Worm (Caenorhabditis elegans): Measurements from ENCODE around the gene tag-124.

Gene tag-124

ce11 chrII:9604685-9605084 is 13.6 kb downstream of the tag-124 start:
- TF ChIP-seq pqm-1 (tag; optimal IDR thresholded peaks at IDR 0.05): peak; percentile 53
- no peak for TF ChIP-seq elt-3 (tag; optimal IDR thresholded peaks at IDR 0.05)
- TF ChIP-seq elt-2 (tag; optimal IDR thresholded peaks at IDR 0.05): peak; percentile 24
- TF ChIP-seq skn-1 (tag; optimal IDR thresholded peaks at IDR 0.05): peak; percentile 18
- peak; percentile 3 for TF ChIP-seq pha-4 (tag; optimal IDR thresholded peaks at IDR 0.05)
- TF ChIP-seq nhr-23 (tag; optimal IDR thresholded peaks at IDR 0.05): no peak

DNA sequence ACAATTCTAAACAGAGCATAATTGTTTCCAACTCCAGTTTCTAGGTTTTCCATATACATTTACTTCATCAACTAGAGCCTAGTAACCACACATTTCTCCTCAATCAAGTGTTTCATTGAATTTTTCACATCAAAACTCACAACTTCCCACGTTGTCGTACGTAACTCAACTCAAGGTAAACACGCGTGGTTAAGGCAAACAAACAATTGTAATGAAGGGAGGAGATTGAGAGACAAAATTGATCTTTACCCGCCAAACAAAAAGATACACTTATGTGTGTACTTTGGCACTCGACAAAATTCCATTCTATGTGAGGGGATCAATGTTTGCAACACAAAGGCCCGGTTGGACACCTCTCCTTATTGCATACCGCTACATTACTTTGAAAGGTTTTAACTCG is 14.2 kb downstream of the tag-124 start, which contains the start of gene nhr-19:
Gene nhr-19, minus strand, starts transcription at position 191 of the 400 bp plus-strand sequence.
- no peak for TF ChIP-seq ceh-28 (tag; optimal IDR thresholded peaks at IDR 0.05)
- TF ChIP-seq pha-4 (tag; optimal IDR thresholded peaks at IDR 0.05): peak; percentile 85
- TF ChIP-seq mdl-1 (tag; optimal IDR thresholded peaks at IDR 0.05): peak; percentile 17

DNA sequence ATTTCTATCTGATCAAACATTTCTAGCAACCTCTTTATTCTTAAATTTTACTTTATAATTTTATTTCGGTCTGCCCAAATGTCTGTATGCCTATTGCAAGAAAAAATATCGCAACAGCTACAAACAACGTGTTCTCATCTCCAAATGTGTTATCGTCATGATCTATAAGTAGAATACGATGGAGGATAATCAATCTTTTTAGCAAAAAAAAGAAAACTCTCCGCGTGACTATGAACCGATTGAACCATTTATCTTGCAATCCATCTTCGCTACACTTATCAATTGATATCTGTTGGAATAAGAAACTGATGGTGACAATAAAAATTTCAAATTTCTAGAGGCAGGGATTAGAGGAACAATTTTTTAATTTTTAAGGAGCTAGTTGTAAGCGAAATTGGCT is 14.9 kb downstream of the tag-124 start:
- TF ChIP-seq nhr-23 (tag; optimal IDR thresholded peaks at IDR 0.05) (peak; percentile 30), pha-4 (tag; optimal IDR thresholded peaks at IDR 0.05) (no peak), elt-1 (tag; optimal IDR thresholded peaks at IDR 0.05) (peak; percentile 93)

DNA sequence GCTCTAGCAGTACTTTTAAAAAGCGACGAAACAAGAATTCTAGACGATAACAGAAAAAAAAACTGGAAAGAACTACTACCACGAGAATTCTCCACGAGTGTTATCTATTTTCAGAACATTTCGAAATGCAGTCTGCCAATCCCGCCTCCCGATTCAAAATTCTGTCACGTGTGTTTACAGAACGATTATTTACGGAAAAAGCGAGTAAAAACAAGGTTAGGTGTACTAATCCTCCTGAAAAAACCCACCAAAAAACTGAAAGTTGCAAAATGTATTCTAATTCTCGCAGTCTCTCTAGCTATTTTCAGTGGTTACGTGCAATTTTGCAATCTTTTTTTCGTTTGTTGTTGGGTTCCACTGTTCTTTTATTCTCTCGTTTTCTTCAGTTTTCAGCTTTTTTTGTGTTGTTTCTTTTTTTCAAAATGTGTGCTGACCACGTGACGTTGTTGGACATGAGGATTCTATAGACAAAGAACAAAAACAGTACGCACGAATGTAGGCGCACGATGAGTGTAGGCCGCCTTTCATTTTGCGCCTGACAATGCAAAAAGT is 15.5 kb downstream of the tag-124 start:
- TF ChIP-seq ama-1 (optimal IDR thresholded peaks at IDR 0.05) (peak; percentile 17), zag-1 (tag; optimal IDR thresholded peaks at IDR 0.05) (no peak), lin-15B (tag; optimal IDR thresholded peaks at IDR 0.05) (no peak), pha-4 (tag; optimal IDR thresholded peaks at IDR 0.05) (peak; percentile 13), egl-27 (tag; optimal IDR thresholded peaks at IDR 0.05) (no peak), ceh-16 (tag; optimal IDR thresholded peaks at IDR 0.05) (no peak), nhr-237 (tag; optimal IDR thresholded peaks at IDR 0.05) (no peak), nhr-11 (tag; optimal IDR thresholded peaks at IDR 0.05) (no peak), elt-2 (tag; optimal IDR thresholded peaks at IDR 0.05) (peak; percentile 20), aly-2 (tag; optimal IDR thresholded peaks at IDR 0.05) (no peak), ZK546.5 (tag; optimal IDR thresholded peaks at IDR 0.05) (no peak)

DNA sequence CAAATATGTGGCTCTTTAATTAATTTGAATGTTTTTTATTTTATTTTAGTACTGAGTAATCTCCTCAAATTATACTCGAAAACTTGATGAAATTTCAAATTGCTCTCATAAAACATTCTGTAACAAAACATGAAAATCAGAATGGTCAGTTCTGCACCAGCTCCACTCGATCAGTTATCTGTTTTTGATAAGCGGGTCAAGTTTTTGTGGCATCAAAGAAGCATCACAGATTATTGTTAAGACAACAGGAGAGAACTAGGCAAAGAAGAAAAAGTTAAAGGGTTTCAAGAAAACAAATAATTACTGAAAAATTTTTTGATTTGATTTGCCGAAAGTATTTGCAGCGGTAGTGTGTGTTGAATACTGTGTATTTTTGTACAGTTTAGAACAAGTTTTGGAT is 16.0 kb downstream of the tag-124 start:
- no peak for TF ChIP-seq R02D3.7 (tag; optimal IDR thresholded peaks at IDR 0.05)
- TF ChIP-seq elt-2 (tag; optimal IDR thresholded peaks at IDR 0.05): peak; percentile 53
- TF ChIP-seq pqm-1 (tag; optimal IDR thresholded peaks at IDR 0.05): peak; percentile 44
- TF ChIP-seq pha-4 (tag; optimal IDR thresholded peaks at IDR 0.05): peak; percentile 6
- no peak for TF ChIP-seq hmg-11 (tag; optimal IDR thresholded peaks at IDR 0.05)

- no peak for TF ChIP-seq nhr-11 (tag; optimal IDR thresholded peaks at IDR 0.05)
- TF ChIP-seq egl-27 (tag; optimal IDR thresholded peaks at IDR 0.05): no peak
- TF ChIP-seq tbx-2 (tag; optimal IDR thresholded peaks at IDR 0.05): no peak
- no peak for TF ChIP-seq fos-1 (tag; optimal IDR thresholded peaks at IDR 0.05)
- no peak for TF ChIP-seq ztf-11 (tag; optimal IDR thresholded peaks at IDR 0.05)
- TF ChIP-seq nhr-25 (tag; optimal IDR thresholded peaks at IDR 0.05): no peak
- no peak for TF ChIP-seq elt-2 (tag; optimal IDR thresholded peaks at IDR 0.05)
- no peak for TF ChIP-seq jun-1 (tag; optimal IDR thresholded peaks at IDR 0.05)
- no peak for TF ChIP-seq ceh-16 (tag; optimal IDR thresholded peaks at IDR 0.05)
- TF ChIP-seq hmg-11 (tag; optimal IDR thresholded peaks at IDR 0.05): no peak
- no peak for TF ChIP-seq ceh-9 (tag; optimal IDR thresholded peaks at IDR 0.05)
Measured at ce11 chrII:9609296-9609695, 18.2 kb downstream of the tag-124 start, which contains the start of gene pap-2. pap-2 (minus strand) TSS chrII:9609396.

DNA sequence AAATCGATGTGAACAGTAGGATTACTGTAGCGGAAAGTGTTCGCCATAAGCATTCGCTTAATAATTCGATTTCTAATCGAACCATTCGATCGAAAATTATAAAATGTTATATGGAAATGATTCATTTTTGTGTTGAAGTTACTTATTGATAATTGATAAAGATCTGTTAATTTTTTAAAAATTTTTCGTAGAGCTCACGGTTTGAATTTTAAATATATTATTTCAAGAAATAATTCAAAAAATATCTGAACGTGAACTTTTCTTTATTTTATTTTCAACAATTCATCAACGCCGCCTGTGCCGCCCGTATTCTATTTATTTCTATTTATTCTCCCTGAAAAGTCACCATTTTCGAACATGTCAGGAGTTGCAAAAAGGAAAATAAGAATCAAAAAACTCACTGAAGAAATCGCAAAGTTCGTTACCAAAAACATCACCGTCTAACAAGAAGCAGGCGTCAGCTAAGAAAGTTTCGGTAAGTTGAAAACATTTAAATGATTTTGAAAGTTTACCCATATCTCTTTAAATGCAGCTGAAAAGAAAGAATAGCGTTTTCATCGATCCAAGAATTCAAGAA is 20.3 kb downstream of the tag-124 start, which contains the start of the genes T15H9.5 and T15H9.4:
Gene T15H9.5, minus strand, starts transcription at position 101 of the 577 bp plus-strand sequence.
Gene T15H9.4, plus strand, starts transcription at position 527 of the 577 bp plus-strand sequence.
- TF ChIP-seq lsy-12 (tag; optimal IDR thresholded peaks at IDR 0.05): no peak
- TF ChIP-seq zag-1 (tag; optimal IDR thresholded peaks at IDR 0.05): no peak
- TF ChIP-seq pha-4 (tag; optimal IDR thresholded peaks at IDR 0.05): no peak
- TF ChIP-seq R02D3.7 (tag; optimal IDR thresholded peaks at IDR 0.05): no peak
- TF ChIP-seq ceh-9 (tag; optimal IDR thresholded peaks at IDR 0.05): no peak
- no peak for TF ChIP-seq nhr-23 (tag; optimal IDR thresholded peaks at IDR 0.05)
- no peak for TF ChIP-seq nhr-43 (tag; optimal IDR thresholded peaks at IDR 0.05; ENCODE audit: poor library complexity, severe bottlenecking)
- no peak for TF ChIP-seq skn-1 (tag; optimal IDR thresholded peaks at IDR 0.05)
- TF ChIP-seq eor-1 (tag; optimal IDR thresholded peaks at IDR 0.05): no peak
- no peak for TF ChIP-seq nhr-25 (tag; optimal IDR thresholded peaks at IDR 0.05)
- no peak for TF ChIP-seq nhr-67 (tag; optimal IDR thresholded peaks at IDR 0.05)
